Fruit fly (Drosophila melanogaster): ENCODE results near the gene CG43799.
A peak's percentile ranks its signal among the peaks of the same experiment; 100 is the strongest.

CG43799 gene

DNA sequence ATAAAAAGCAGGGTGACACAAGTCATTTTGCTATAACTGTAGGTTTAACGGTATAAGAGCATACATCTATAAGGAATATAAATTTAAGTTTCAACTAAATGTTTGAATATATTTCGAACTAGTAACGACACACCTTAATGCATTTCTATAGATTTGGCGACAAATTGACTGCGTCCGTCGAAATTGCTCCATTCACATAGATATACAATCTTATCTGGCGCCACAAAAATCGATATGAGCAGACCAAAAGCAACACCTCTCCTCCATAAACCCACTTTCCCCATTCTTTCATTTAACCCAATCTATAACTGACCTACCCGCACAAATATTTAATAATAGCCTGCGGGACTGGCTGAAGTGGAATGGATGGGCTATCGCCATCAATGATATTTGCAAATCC lies 28.9 kb upstream of the CG43799 start (continued):
- TF ChIP-seq Smox (GFP tag; optimal IDR thresholded peaks at IDR 0.05) = peak; percentile 0
- TF ChIP-seq Hr4 (GFP tag; optimal IDR thresholded peaks at IDR 0.05) = no peak
- TF ChIP-seq Eip78C (GFP tag) = no peak
- TF ChIP-seq CG8319 (GFP tag; optimal IDR thresholded peaks at IDR 0.05) = no peak
- TF ChIP-seq CG10631 (GFP tag; optimal IDR thresholded peaks at IDR 0.05) = no peak
- TF ChIP-seq topi (GFP tag; optimal IDR thresholded peaks at IDR 0.05) = no peak
- TF ChIP-seq cyc (GFP tag; optimal IDR thresholded peaks at IDR 0.05) = no peak
- no peak for TF ChIP-seq dsx (GFP tag; optimal IDR thresholded peaks at IDR 0.05; ENCODE audit: poor library complexity, severe bottlenecking)
- no peak for TF ChIP-seq CG11762 (GFP tag; optimal IDR thresholded peaks at IDR 0.05; ENCODE audit: insufficient read depth)
- no peak for TF ChIP-seq eg (GFP tag; IDR thresholded peaks at IDR 0.05)
- no peak for TF ChIP-seq CG6808 (GFP tag; optimal IDR thresholded peaks at IDR 0.05)
- TF ChIP-seq esn (GFP tag; optimal IDR thresholded peaks at IDR 0.05) = peak; percentile 3
- TF ChIP-seq Met (GFP tag; optimal IDR thresholded peaks at IDR 0.05) = no peak
- no peak for TF ChIP-seq Ets21C (GFP tag; optimal IDR thresholded peaks at IDR 0.05)
- TF ChIP-seq CG4318 (GFP tag; optimal IDR thresholded peaks at IDR 0.05) = no peak

DNA sequence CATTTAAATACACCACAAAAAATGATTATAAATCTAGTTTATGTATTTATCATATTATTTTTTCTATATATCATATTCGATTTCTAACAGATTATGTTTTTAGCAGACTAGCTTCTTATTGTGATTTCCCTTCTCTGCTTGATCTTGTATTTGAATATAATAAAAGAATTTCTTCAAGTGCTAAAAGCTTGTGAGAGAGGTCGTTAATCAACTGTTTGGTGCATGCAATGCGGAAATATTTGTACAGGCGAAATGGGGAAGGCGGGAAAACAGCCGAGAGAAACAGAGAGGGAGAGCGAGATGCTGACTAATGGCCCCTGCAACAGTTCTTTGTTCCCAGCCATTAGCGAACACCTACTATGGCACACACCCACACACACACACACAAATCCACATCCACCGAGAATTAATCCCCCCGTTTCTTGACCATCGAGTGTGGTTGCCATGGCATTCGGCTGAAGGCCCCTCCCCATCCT lies 27.9 kb upstream of the CG43799 start:
- TF ChIP-seq svp (GFP tag) (peak; percentile 84), dsx (GFP tag; optimal IDR thresholded peaks at IDR 0.05; ENCODE audit: poor library complexity, severe bottlenecking) (peak; percentile 50), Lpt (GFP tag; optimal IDR thresholded peaks at IDR 0.05) (peak; percentile 49), CG32006 (GFP tag; optimal IDR thresholded peaks at IDR 0.05) (peak; percentile 50), CG6792 (GFP tag; optimal IDR thresholded peaks at IDR 0.05) (peak; percentile 51), Hr39 (GFP tag; optimal IDR thresholded peaks at IDR 0.05) (peak; percentile 41), vri (GFP tag; optimal IDR thresholded peaks at IDR 0.05) (no peak), pdm3 (GFP tag; optimal IDR thresholded peaks at IDR 0.05) (peak; percentile 28), eg (GFP tag; IDR thresholded peaks at IDR 0.05) (peak; percentile 83), CG11902 (GFP tag; optimal IDR thresholded peaks at IDR 0.05) (peak; percentile 10), CG3919 (GFP tag; optimal IDR thresholded peaks at IDR 0.05) (peak; percentile 62), Eip78C (GFP tag) (peak; percentile 90), Ets96B (tag; optimal IDR thresholded peaks at IDR 0.05) (peak; percentile 70), CG6276 (GFP tag; optimal IDR thresholded peaks at IDR 0.05) (peak; percentile 56), CG8319 (GFP tag; optimal IDR thresholded peaks at IDR 0.05) (peak; percentile 24), CG7368 (GFP tag; optimal IDR thresholded peaks at IDR 0.05) (peak; percentile 49), Hr38 (GFP tag; optimal IDR thresholded peaks at IDR 0.05) (no peak), CG6163 (GFP tag; IDR thresholded peaks at IDR 0.05) (peak; percentile 56), CG10669 (GFP tag; optimal IDR thresholded peaks at IDR 0.05) (peak; percentile 49), CG6854 (GFP tag; optimal IDR thresholded peaks at IDR 0.05) (no peak), Hr4 (GFP tag; optimal IDR thresholded peaks at IDR 0.05) (peak; percentile 52), cyc (GFP tag; optimal IDR thresholded peaks at IDR 0.05) (peak; percentile 60), OdsH (GFP tag; optimal IDR thresholded peaks at IDR 0.05) (peak; percentile 51), CG4318 (GFP tag; optimal IDR thresholded peaks at IDR 0.05) (no peak), CG9139 (GFP tag; optimal IDR thresholded peaks at IDR 0.05) (peak; percentile 17), dac (GFP tag; optimal IDR thresholded peaks at IDR 0.05) (peak; percentile 6), Sox14 (GFP tag; optimal IDR thresholded peaks at IDR 0.05) (peak; percentile 84), fd85E (GFP tag; optimal IDR thresholded peaks at IDR 0.05) (no peak), Ets21C (GFP tag; optimal IDR thresholded peaks at IDR 0.05) (no peak), Sox102F (GFP tag; optimal IDR thresholded peaks at IDR 0.05) (peak; percentile 42), CG31627 (GFP tag; optimal IDR thresholded peaks at IDR 0.05) (peak; percentile 43), Blimp-1 (GFP tag; optimal IDR thresholded peaks at IDR 0.05) (peak; percentile 38), Smox (GFP tag; optimal IDR thresholded peaks at IDR 0.05) (peak; percentile 41), achi (GFP tag; optimal IDR thresholded peaks at IDR 0.05) (peak; percentile 65), CG1621 (tag; optimal IDR thresholded peaks at IDR 0.05) (peak; percentile 36), CG16779 (tag; optimal IDR thresholded peaks at IDR 0.05) (no peak), CG11294 (GFP tag; IDR thresholded peaks at IDR 0.05) (no peak), Eip93F (GFP tag; optimal IDR thresholded peaks at IDR 0.05) (no peak), ss (GFP tag; optimal IDR thresholded peaks at IDR 0.05) (peak in 1 of 2 experiments; percentile 19), net (GFP tag; optimal IDR thresholded peaks at IDR 0.05) (peak; percentile 10), CG6808 (GFP tag; optimal IDR thresholded peaks at IDR 0.05) (peak; percentile 23), CG8632 (GFP tag; optimal IDR thresholded peaks at IDR 0.05) (peak; percentile 70), fd59A (GFP tag; optimal IDR thresholded peaks at IDR 0.05) (no peak), CG34406 (GFP tag; optimal IDR thresholded peaks at IDR 0.05) (peak; percentile 78)
